Fruit fly (Drosophila melanogaster) whole organism, wandering third instar larva: ENCODE data around the gene CG10560.

Experiments
- Abd-B ChIP-seq: fragments of >200 bp; optimal IDR thresholded peaks from 2 replicates; lab custom pipeline; 2017; ENCODE audit warnings: missing biosample characterization, missing genetic modification characterization
- CG32264 ChIP-seq: fragments of 200-800 bp; sonication (Bioruptor generic); optimal IDR thresholded peaks from 2 replicates; lab custom pipeline; 2016; ENCODE audit warnings: missing biosample characterization, missing genetic modification characterization
- CG9705 ChIP-seq: fragments of 200-800 bp; sonication (Bioruptor generic); optimal IDR thresholded peaks from 2 replicates; lab custom pipeline; 2018; ENCODE audit warnings: missing biosample characterization, mild to moderate bottlenecking, missing genetic modification characterization
- CrebA ChIP-seq: fragments of 200-800 bp; sonication (Bioruptor generic); optimal IDR thresholded peaks from 2 replicates; lab custom pipeline; 2016; ENCODE audit warnings: missing biosample characterization, mild to moderate bottlenecking, missing genetic modification characterization, borderline replicate concordance
- Dfd ChIP-seq: fragments of >200 bp; optimal IDR thresholded peaks from 2 replicates; lab custom pipeline; 2017; ENCODE audit warnings: missing biosample characterization, missing genetic modification characterization
- Dif ChIP-seq: fragments of 200-275, 200-300 bp; sonication (Bioruptor generic); optimal IDR thresholded peaks from 2 replicates; lab custom pipeline; 2018; ENCODE audit warnings: missing biosample characterization, missing genetic modification characterization; ENCODE audit not compliant: partially characterized antibody
- GATAd ChIP-seq: sonication (Bioruptor generic); optimal IDR thresholded peaks from 2 replicates; lab custom pipeline; 2016; ENCODE audit warnings: missing biosample characterization, missing genetic modification characterization
- HLH106 ChIP-seq: fragments of 200-800 bp; optimal IDR thresholded peaks from 3 replicates; lab custom pipeline; 2019; ENCODE audit warnings: missing biosample characterization, mild to moderate bottlenecking, missing genetic modification characterization, moderate library complexity
- Hnf4 ChIP-seq: fragments of 200-800 bp; sonication (Bioruptor generic); optimal IDR thresholded peaks from 2 replicates; lab custom pipeline; 2016; ENCODE audit warnings: missing biosample characterization, mild to moderate bottlenecking, missing genetic modification characterization
- Hr78 ChIP-seq: fragments of >200 bp; optimal IDR thresholded peaks from 2 replicates; lab custom pipeline; 2017; ENCODE audit warnings: missing biosample characterization, missing genetic modification characterization
- Hr83 ChIP-seq: fragments of 200-300 bp; sonication (Bioruptor generic); optimal IDR thresholded peaks from 2 replicates; lab custom pipeline; 2016; ENCODE audit warnings: missing biosample characterization, mild to moderate bottlenecking, missing genetic modification characterization, moderate library complexity; ENCODE audit not compliant: poor library complexity, severe bottlenecking
- Jra ChIP-seq: sonication (Bioruptor generic); optimal IDR thresholded peaks from 2 replicates; lab custom pipeline; 2016; ENCODE audit warnings: missing biosample characterization, missing genetic modification characterization
- Mio ChIP-seq: sonication (Bioruptor generic); optimal IDR thresholded peaks from 2 replicates; lab custom pipeline; 2016; ENCODE audit warnings: missing biosample characterization, missing genetic modification characterization
- Myc ChIP-seq: fragments of >200 bp; optimal IDR thresholded peaks from 2 replicates; lab custom pipeline; 2017
- N ChIP-seq: fragments of >200 bp; optimal IDR thresholded peaks from 2 replicates; lab custom pipeline; 2018; ENCODE audit warnings: missing biosample characterization, missing external identifiers, missing genetic modification characterization
- OdsH ChIP-seq: fragments of 200-800 bp; sonication (Bioruptor generic); optimal IDR thresholded peaks from 2 replicates; lab custom pipeline; 2016; ENCODE audit warnings: missing biosample characterization, mild to moderate bottlenecking, missing genetic modification characterization
- Rel ChIP-seq, 2 experiments: fragments of 200-800 bp; sonication (Bioruptor generic) in 1 of 2; optimal IDR thresholded peaks; 2 replicates in 1 of 2; 3 replicates in 1 of 2; lab custom pipeline; 2016 to 2019; ENCODE audit warnings: mild to moderate bottlenecking in 2 of 2, missing biosample characterization in 2 of 2, missing genetic modification characterization in 2 of 2, moderate library complexity in 1 of 2
- Sp1 ChIP-seq: fragments of 200-800 bp; sonication (Bioruptor generic); optimal IDR thresholded peaks from 3 replicates; lab custom pipeline; 2019; ENCODE audit warnings: missing biosample characterization, mild to moderate bottlenecking, missing genetic modification characterization, moderate library complexity
- Vsx2 ChIP-seq: fragments of 200-300, 225-300 bp; sonication (Bioruptor generic); optimal IDR thresholded peaks from 2 replicates; lab custom pipeline; 2018; ENCODE audit warnings: missing biosample characterization, missing genetic modification characterization; ENCODE audit not compliant: partially characterized antibody
- br ChIP-seq: fragments of 200-800 bp; sonication (Bioruptor generic); optimal IDR thresholded peaks from 2 replicates; lab custom pipeline; 2016; ENCODE audit warnings: missing biosample characterization, missing genetic modification characterization
- brk ChIP-seq: fragments of 200-800 bp; sonication (Bioruptor generic); optimal IDR thresholded peaks from 2 replicates; lab custom pipeline; 2016; ENCODE audit warnings: missing biosample characterization, mild to moderate bottlenecking, missing genetic modification characterization
- dl ChIP-seq, 2 experiments: fragments of 175-275, 200-275 bp in 1 of 2; fragments of 200-275 bp in 1 of 2; sonication (Bioruptor generic); optimal IDR thresholded peaks; lab custom pipeline; 2018; ENCODE audit warnings: mild to moderate bottlenecking in 2 of 2, missing biosample characterization in 2 of 2, missing genetic modification characterization in 2 of 2, moderate library complexity in 2 of 2; ENCODE audit not compliant: partially characterized antibody in 2 of 2, insufficient read depth in 1 of 2
- dmrt93B ChIP-seq: fragments of 200-800 bp; sonication (Bioruptor generic); optimal IDR thresholded peaks from 2 replicates; lab custom pipeline; 2018; ENCODE audit warnings: missing biosample characterization, mild to moderate bottlenecking, missing genetic modification characterization
- dsf ChIP-seq: sonication (Bioruptor generic); optimal IDR thresholded peaks from 2 replicates; lab custom pipeline; 2016; ENCODE audit warnings: missing biosample characterization, missing genetic modification characterization, borderline replicate concordance
- ey ChIP-seq: fragments of 200-800 bp; sonication (Bioruptor generic); optimal IDR thresholded peaks from 2 replicates; lab custom pipeline; 2016; ENCODE audit warnings: missing biosample characterization, missing genetic modification characterization
- foxo ChIP-seq, 2 experiments: fragments of 200-800 bp; sonication (Bioruptor generic); optimal IDR thresholded peaks; 2 replicates in 1 of 2; 3 replicates in 1 of 2; lab custom pipeline; 2016 to 2017; ENCODE audit warnings: missing biosample characterization in 2 of 2, missing genetic modification characterization in 2 of 2
- fru ChIP-seq: fragments of 200-800 bp; sonication (Bioruptor generic); optimal IDR thresholded peaks from 3 replicates; lab custom pipeline; 2016; ENCODE audit warnings: missing biosample characterization, mild to moderate bottlenecking, missing genetic modification characterization
- h ChIP-seq: fragments of 200-800 bp; sonication (Bioruptor generic); optimal IDR thresholded peaks from 3 replicates; lab custom pipeline; 2016; ENCODE audit warnings: missing biosample characterization, mild to moderate bottlenecking, missing genetic modification characterization
- jim ChIP-seq: fragments of 175-275, 200-325 bp; sonication (Bioruptor generic); optimal IDR thresholded peaks from 2 replicates; lab custom pipeline; 2016; ENCODE audit warnings: missing biosample characterization, mild to moderate bottlenecking, missing genetic modification characterization
- lola ChIP-seq: fragments of >200 bp; optimal IDR thresholded peaks from 2 replicates; lab custom pipeline; 2017; ENCODE audit warnings: missing biosample characterization, missing genetic modification characterization
- pan ChIP-seq: fragments of >200 bp; optimal IDR thresholded peaks from 2 replicates; lab custom pipeline; 2017
- psq ChIP-seq: fragments of 200-800 bp; sonication (Bioruptor generic); optimal IDR thresholded peaks from 3 replicates; lab custom pipeline; 2017; ENCODE audit warnings: missing biosample characterization, mild to moderate bottlenecking, missing genetic modification characterization, moderate library complexity
- rgr ChIP-seq: fragments of 200-800 bp; sonication (Bioruptor generic); optimal IDR thresholded peaks from 3 replicates; lab custom pipeline; 2016; ENCODE audit warnings: missing biosample characterization, mild to moderate bottlenecking, missing genetic modification characterization
- sage ChIP-seq: fragments of 200-800 bp; sonication (Bioruptor generic); optimal IDR thresholded peaks from 2 replicates; lab custom pipeline; 2016; ENCODE audit warnings: missing biosample characterization, mild to moderate bottlenecking, missing genetic modification characterization
- sv ChIP-seq: fragments of 200-800 bp; sonication (Bioruptor generic); optimal IDR thresholded peaks from 3 replicates; lab custom pipeline; 2016; ENCODE audit warnings: missing biosample characterization, missing genetic modification characterization
- tai ChIP-seq: sonication (Bioruptor generic); optimal IDR thresholded peaks from 2 replicates; lab custom pipeline; 2016; ENCODE audit warnings: missing biosample characterization, missing genetic modification characterization
- usp ChIP-seq: fragments of >200 bp; optimal IDR thresholded peaks from 2 replicates; lab custom pipeline; 2017; ENCODE audit warnings: missing biosample characterization, missing genetic modification characterization
- woc ChIP-seq: sonication (Bioruptor generic); optimal IDR thresholded peaks from 2 replicates; lab custom pipeline; 2016; ENCODE audit warnings: missing biosample characterization, mild to moderate bottlenecking, missing genetic modification characterization

Gene CG10560

DNA sequence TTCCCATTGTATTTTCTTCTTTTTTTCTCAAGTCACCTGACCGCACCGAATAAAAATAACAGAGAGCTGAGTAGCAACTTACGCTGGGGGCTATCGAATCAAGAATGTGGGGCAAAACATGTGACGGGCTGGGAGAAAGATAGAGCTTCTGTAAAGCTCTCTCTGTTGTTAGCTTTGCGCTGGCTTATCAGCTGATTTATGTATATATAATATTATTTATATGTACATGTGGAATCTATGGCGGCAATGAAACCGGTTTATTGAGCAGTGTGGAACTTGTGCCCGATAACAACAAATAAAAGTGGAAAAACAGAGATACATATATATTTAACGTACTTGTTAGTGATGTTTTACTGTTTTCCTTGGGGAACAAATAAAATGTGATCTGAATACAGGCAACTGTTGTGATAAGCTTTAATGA, 27.0 kb downstream of the CG10560 start, which contains the start of gene CG31098:
Gene CG31098, minus strand, starts transcription at position 114 of the 421 bp plus-strand sequence.
- no peak for TF ChIP-seq tai (GFP tag; lab: Kevin White, UChicago)
- TF ChIP-seq CG32264 (GFP tag; lab: Kevin White, UChicago): no peak
- no peak for TF ChIP-seq psq
- TF ChIP-seq lola (GFP tag; lab: Kevin White, UChicago): no peak
- TF ChIP-seq Dif: no peak
- TF ChIP-seq dmrt93B (GFP tag; lab: Kevin White, UChicago): no peak
- no peak for TF ChIP-seq dl (GFP tag; optimal IDR thresholded peaks at IDR 0.05; lab: Kevin White, UChicago; ENCODE audit: insufficient read depth in 1 of 2, partially characterized antibody in 2 of 2)
- TF ChIP-seq foxo (GFP tag; optimal IDR thresholded peaks at IDR 0.05; lab: Kevin White, UChicago): no peak
- TF ChIP-seq CG9705: no peak
- no peak for TF ChIP-seq N
- no peak for TF ChIP-seq br (GFP tag; lab: Kevin White, UChicago)
- TF ChIP-seq dsf: no peak
- no peak for TF ChIP-seq Sp1
- TF ChIP-seq Mio (GFP tag; lab: Kevin White, UChicago): no peak
- TF ChIP-seq CrebA (GFP tag; lab: Kevin White, UChicago): peak; percentile 93
- peak; percentile 74 for TF ChIP-seq brk
- no peak for TF ChIP-seq Myc (lab: Kevin White, UChicago)
- TF ChIP-seq OdsH: peak; percentile 16
- no peak for TF ChIP-seq HLH106
- TF ChIP-seq h (GFP tag; lab: Kevin White, UChicago): peak; percentile 64
- TF ChIP-seq Vsx2 (GFP tag; lab: Kevin White, UChicago): no peak
- no peak for TF ChIP-seq pan (lab: Kevin White, UChicago)
- TF ChIP-seq Hnf4 (GFP tag; lab: Kevin White, UChicago): no peak
- TF ChIP-seq sv (GFP tag; lab: Kevin White, UChicago): no peak
- no peak for TF ChIP-seq Jra (GFP tag; lab: Kevin White, UChicago)
- TF ChIP-seq Dfd (GFP tag; lab: Kevin White, UChicago): no peak
- TF ChIP-seq GATAd: no peak
- no peak for TF ChIP-seq Abd-B (GFP tag; lab: Kevin White, UChicago)
- TF ChIP-seq jim (GFP tag; lab: Kevin White, UChicago): no peak
- peak; percentile 67 for TF ChIP-seq sage
- peak; percentile 21 for TF ChIP-seq rgr (GFP tag; lab: Kevin White, UChicago)
- no peak for TF ChIP-seq Hr78 (GFP tag; lab: Kevin White, UChicago)
- TF ChIP-seq Rel (GFP tag; optimal IDR thresholded peaks at IDR 0.05; lab: Kevin White, UChicago): peak; percentile 85
- no peak for TF ChIP-seq Rel (tag; optimal IDR thresholded peaks at IDR 0.05; lab: Kevin White, UChicago)
- TF ChIP-seq woc (GFP tag; lab: Kevin White, UChicago): no peak
- no peak for TF ChIP-seq Hr83 (GFP tag; lab: Kevin White, UChicago)
- TF ChIP-seq ey (GFP tag; lab: Kevin White, UChicago): no peak
- no peak for TF ChIP-seq usp (GFP tag; lab: Kevin White, UChicago)
- TF ChIP-seq fru: no peak

- TF ChIP-seq foxo (GFP tag; optimal IDR thresholded peaks at IDR 0.05; lab: Kevin White, UChicago) (no peak), brk (no peak), dl (GFP tag; optimal IDR thresholded peaks at IDR 0.05; lab: Kevin White, UChicago; ENCODE audit: insufficient read depth in 1 of 2, partially characterized antibody in 2 of 2) (no peak), Dfd (GFP tag; lab: Kevin White, UChicago) (no peak), h (GFP tag; lab: Kevin White, UChicago) (no peak), CG32264 (GFP tag; lab: Kevin White, UChicago) (no peak), dsf (no peak), Abd-B (GFP tag; lab: Kevin White, UChicago) (no peak), Hnf4 (GFP tag; lab: Kevin White, UChicago) (no peak), N (no peak), OdsH (no peak)
Observed at dm6 chr3R:25289589-25289988, 30.3 kb downstream of the CG10560 start, which contains the start of gene CG11893. CG11893 (plus strand) TSS chr3R:25289889.

DNA sequence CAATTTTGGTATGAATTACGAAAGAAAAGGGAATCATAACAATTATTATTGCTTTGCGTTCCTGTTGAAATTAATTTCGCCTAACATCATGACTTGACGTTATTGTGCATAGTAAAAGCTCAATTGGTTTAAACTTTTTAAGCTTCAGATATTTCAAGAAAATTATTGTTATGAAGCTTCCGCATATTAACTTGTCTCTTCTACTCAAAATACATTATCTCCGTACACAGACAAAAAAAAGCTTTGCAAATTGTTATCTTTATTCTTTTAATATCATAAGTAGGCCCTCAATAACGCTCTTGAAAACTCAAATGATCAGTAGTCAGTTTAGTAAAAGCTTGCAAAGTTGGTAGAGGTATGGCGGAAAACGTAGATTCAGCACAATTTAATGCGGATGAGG, 32.8 kb downstream of the CG10560 start, which contains the start of gene CG13658:
Gene CG13658, plus strand, starts transcription at position 347 of the 400 bp plus-strand sequence.
- TF ChIP-seq Sp1 (no peak), Hnf4 (GFP tag; lab: Kevin White, UChicago) (no peak), CrebA (GFP tag; lab: Kevin White, UChicago) (no peak), OdsH (no peak), GATAd (no peak), dl (GFP tag; optimal IDR thresholded peaks at IDR 0.05; lab: Kevin White, UChicago; ENCODE audit: insufficient read depth in 1 of 2, partially characterized antibody in 2 of 2) (no peak), usp (GFP tag; lab: Kevin White, UChicago) (no peak), ey (GFP tag; lab: Kevin White, UChicago) (no peak), br (GFP tag; lab: Kevin White, UChicago) (no peak), Mio (GFP tag; lab: Kevin White, UChicago) (no peak), rgr (GFP tag; lab: Kevin White, UChicago) (no peak), brk (no peak), Jra (GFP tag; lab: Kevin White, UChicago) (no peak), Dif (no peak), Myc (lab: Kevin White, UChicago) (no peak), sv (GFP tag; lab: Kevin White, UChicago) (no peak), jim (GFP tag; lab: Kevin White, UChicago) (no peak), h (GFP tag; lab: Kevin White, UChicago) (no peak)
